Worm (Caenorhabditis elegans): Measurements from ENCODE around the gene mrps-22.

DNA sequence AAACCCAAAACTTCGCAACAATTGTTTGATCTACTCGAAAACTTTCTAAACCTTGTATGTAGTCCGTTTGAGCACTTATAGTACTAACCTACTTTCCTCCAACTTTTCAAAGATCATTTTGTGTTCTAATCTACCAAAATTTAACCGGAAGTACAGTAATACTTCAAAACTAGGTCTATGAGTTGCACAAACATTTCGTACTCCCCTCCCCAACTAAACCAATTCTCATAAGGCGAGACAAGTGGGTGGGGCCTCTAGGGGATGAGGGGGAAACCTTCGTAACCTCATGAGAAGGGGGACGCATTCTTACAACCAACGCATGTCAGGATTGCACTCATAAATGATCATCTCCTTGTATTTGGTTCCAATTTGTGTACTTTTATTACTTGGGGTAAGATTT is 39.5 kb downstream of the mrps-22 start, which contains the start of gene cutl-9:
- TF ChIP-seq flt-1 (GFP tag; IDR thresholded peaks at IDR 0.05), result no peak
- TF ChIP-seq tab-1 (GFP tag; IDR thresholded peaks at IDR 0.05), result no peak
- TF ChIP-seq cog-1 (tag; optimal IDR thresholded peaks at IDR 0.05), result no peak
- no peak for TF ChIP-seq klf-2 (GFP tag; conservative IDR thresholded peaks at IDR 0.05)
- TF ChIP-seq ztf-29 (GFP tag; IDR thresholded peaks at IDR 0.05), result no peak
- no peak for TF ChIP-seq ztf-23 (GFP tag; IDR thresholded peaks at IDR 0.05)
